Fruit fly (Drosophila melanogaster): Measurements from ENCODE around the gene Ssl1.

Ssl1 gene

DNA sequence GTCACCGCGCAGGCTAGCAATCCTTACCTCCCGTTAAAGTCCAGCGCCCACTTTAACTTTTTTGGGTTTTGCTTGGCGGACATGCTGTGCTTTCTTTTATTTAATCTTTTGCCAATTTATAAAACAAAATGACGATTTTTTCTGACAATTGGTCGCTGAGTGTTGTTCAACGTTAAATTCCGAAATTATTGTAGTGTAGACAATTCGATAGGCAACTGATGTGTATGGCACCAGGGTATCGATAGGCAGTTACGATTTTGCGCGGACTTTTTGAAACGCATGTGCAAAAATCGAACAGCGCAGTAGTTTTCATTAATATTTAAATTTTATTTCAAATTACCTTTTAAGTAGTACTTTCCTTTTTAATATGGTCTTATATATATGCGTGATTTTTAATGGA lies 10.8 kb upstream of the Ssl1 start, which contains the start of gene EMC4 (continued):
- TF ChIP-seq CG6808 (GFP tag; optimal IDR thresholded peaks at IDR 0.05) = no peak
- TF ChIP-seq CG34406 (GFP tag; optimal IDR thresholded peaks at IDR 0.05) = no peak
- TF ChIP-seq CG11294 (GFP tag; IDR thresholded peaks at IDR 0.05) = no peak
- no peak for TF ChIP-seq CG11902 (GFP tag; optimal IDR thresholded peaks at IDR 0.05)
- TF ChIP-seq CG8119 (GFP tag; IDR thresholded peaks at IDR 0.05) = no peak
- TF ChIP-seq CG6276 (GFP tag; optimal IDR thresholded peaks at IDR 0.05) = no peak
- TF ChIP-seq dac (GFP tag; optimal IDR thresholded peaks at IDR 0.05) = no peak
- no peak for TF ChIP-seq OdsH (GFP tag; optimal IDR thresholded peaks at IDR 0.05)
- TF ChIP-seq achi (GFP tag; optimal IDR thresholded peaks at IDR 0.05) = peak; percentile 90
- no peak for TF ChIP-seq CG7368 (GFP tag; optimal IDR thresholded peaks at IDR 0.05)
- TF ChIP-seq CG10631 (GFP tag; optimal IDR thresholded peaks at IDR 0.05) = peak; percentile 11
- TF ChIP-seq CG6163 (GFP tag; IDR thresholded peaks at IDR 0.05) = no peak
- TF ChIP-seq lz (GFP tag; optimal IDR thresholded peaks at IDR 0.05) = peak; percentile 54

DNA sequence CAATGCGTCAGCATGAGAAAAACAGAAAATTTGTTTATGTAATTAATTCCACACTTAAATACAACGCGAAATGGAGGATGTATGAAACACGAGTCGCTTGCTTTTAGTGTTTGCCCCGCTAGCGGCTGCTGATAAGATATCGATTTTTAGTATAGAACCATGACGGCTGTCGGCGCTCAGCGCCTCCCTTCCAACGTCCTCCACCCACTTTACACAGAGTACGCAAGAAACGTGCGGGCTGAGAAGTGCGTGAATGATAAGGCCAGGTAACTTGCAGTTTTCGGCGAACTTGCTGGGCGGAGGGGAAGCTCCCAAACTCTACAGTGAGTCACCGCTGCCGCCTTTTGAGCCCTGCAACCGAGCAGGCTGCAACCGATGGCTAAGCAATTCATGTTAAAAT lies 8.5 kb upstream of the Ssl1 start:
- peak; percentile 71 for TF ChIP-seq vri (GFP tag; optimal IDR thresholded peaks at IDR 0.05)
- TF ChIP-seq CG15336 (GFP tag; IDR thresholded peaks at IDR 0.05) = no peak

DNA sequence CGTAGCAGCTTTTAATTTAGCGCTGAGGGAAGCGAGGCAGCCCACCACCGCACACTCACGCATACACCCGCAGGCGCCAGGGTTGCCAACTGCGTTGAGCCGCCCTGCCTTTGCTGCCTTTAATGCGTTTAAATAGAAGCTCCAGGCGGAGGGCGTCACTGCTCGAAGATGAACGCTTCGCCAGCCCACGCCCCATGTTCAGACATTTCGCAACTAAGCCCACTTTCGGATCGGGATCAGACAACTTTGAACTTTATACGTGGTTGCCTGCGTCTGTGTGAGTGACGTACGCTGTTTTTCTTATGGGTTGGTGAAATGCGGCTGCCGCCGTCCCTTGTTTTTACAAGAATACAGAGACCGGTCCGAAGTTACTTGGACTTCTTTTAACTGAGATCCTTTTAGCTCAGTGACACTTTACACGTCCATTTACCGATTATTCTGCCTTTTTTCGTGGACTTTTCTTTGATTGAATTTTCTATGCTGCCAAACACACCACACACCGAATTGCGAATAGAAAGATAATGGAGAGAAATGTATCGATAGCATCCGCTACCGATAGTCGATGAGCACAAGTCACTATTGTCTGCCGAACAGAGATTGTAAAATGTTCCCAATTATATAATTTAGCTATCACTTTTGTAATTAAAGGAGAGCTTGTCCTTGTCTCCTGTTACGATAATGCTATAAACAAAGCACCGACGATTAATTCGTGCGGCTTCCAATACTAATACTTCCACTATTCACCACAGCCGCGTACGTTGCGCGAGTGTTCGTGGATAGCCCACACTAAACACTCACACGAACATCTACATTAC lies 7.7 kb upstream of the Ssl1 start:
- 0 out of 2 replicates have a peak, but pooled peaks have one; percentile 18 for TF ChIP-seq Gug (GFP tag; IDR thresholded peaks at IDR 0.05)
- TF ChIP-seq CG3032 (tag; optimal IDR thresholded peaks at IDR 0.05) = peak; percentile 2
- no peak for TF ChIP-seq CG11294 (GFP tag; IDR thresholded peaks at IDR 0.05)
- TF ChIP-seq CG8119 (GFP tag; IDR thresholded peaks at IDR 0.05) = 0 out of 3 replicates have a peak, but pooled peaks have one; percentile 34
- TF ChIP-seq CG6276 (GFP tag; optimal IDR thresholded peaks at IDR 0.05) = no peak
- no peak for TF ChIP-seq Sox102F (GFP tag; optimal IDR thresholded peaks at IDR 0.05)
- TF ChIP-seq dsx (GFP tag; optimal IDR thresholded peaks at IDR 0.05; ENCODE audit: poor library complexity, severe bottlenecking) = no peak
- TF ChIP-seq Eip78C (GFP tag) = peak; percentile 42
- TF ChIP-seq dac (GFP tag; optimal IDR thresholded peaks at IDR 0.05) = no peak
- TF ChIP-seq CG10669 (GFP tag; optimal IDR thresholded peaks at IDR 0.05) = no peak
- TF ChIP-seq Ets21C (GFP tag; optimal IDR thresholded peaks at IDR 0.05) = peak; percentile 12
- TF ChIP-seq CG7368 (GFP tag; optimal IDR thresholded peaks at IDR 0.05) = no peak
- TF ChIP-seq CG1621 (tag; optimal IDR thresholded peaks at IDR 0.05) = peak; percentile 27
- no peak for TF ChIP-seq CG31627 (GFP tag; optimal IDR thresholded peaks at IDR 0.05)
- no peak for TF ChIP-seq Hr39 (GFP tag; optimal IDR thresholded peaks at IDR 0.05)
- no peak for TF ChIP-seq CG8632 (GFP tag; optimal IDR thresholded peaks at IDR 0.05)
- no peak for TF ChIP-seq CG3919 (GFP tag; optimal IDR thresholded peaks at IDR 0.05)
- TF ChIP-seq CG6808 (GFP tag; optimal IDR thresholded peaks at IDR 0.05) = peak; percentile 16
- no peak for TF ChIP-seq Sox15 (GFP tag; optimal IDR thresholded peaks at IDR 0.05)
- TF ChIP-seq lz (GFP tag; optimal IDR thresholded peaks at IDR 0.05) = no peak
- no peak for TF ChIP-seq eg (GFP tag; IDR thresholded peaks at IDR 0.05)
- TF ChIP-seq CG32006 (GFP tag; optimal IDR thresholded peaks at IDR 0.05) = no peak
- no peak for TF ChIP-seq net (GFP tag; optimal IDR thresholded peaks at IDR 0.05)
- no peak for TF ChIP-seq CG6163 (GFP tag; IDR thresholded peaks at IDR 0.05)
- no peak for TF ChIP-seq CG16779 (tag; optimal IDR thresholded peaks at IDR 0.05)
- TF ChIP-seq CG15336 (GFP tag; IDR thresholded peaks at IDR 0.05) = no peak
- TF ChIP-seq OdsH (GFP tag; optimal IDR thresholded peaks at IDR 0.05) = no peak
- TF ChIP-seq vri (GFP tag; optimal IDR thresholded peaks at IDR 0.05) = no peak
- peak; percentile 7 for TF ChIP-seq Sox14 (GFP tag; optimal IDR thresholded peaks at IDR 0.05)
- no peak for TF ChIP-seq fd85E (GFP tag; optimal IDR thresholded peaks at IDR 0.05)
- TF ChIP-seq ss (GFP tag; optimal IDR thresholded peaks at IDR 0.05) = peak; percentile 20 to 22
- TF ChIP-seq Met (GFP tag; optimal IDR thresholded peaks at IDR 0.05) = no peak
- TF ChIP-seq esn (GFP tag; optimal IDR thresholded peaks at IDR 0.05) = no peak
- peak; percentile 97 for TF ChIP-seq svp (GFP tag)
- no peak for TF ChIP-seq CG8319 (GFP tag; optimal IDR thresholded peaks at IDR 0.05)
- TF ChIP-seq CG34406 (GFP tag; optimal IDR thresholded peaks at IDR 0.05) = no peak
- TF ChIP-seq Smox (GFP tag; optimal IDR thresholded peaks at IDR 0.05) = no peak

Measured in whole organism, prepupa.